Fruit fly (Drosophila melanogaster): Measurements from ENCODE around the gene CG4281.

Gene CG4281

dm6 chrX:2061119-2061518, 3.8 kb downstream of the CG4281 start (continued):
- TF ChIP-seq CG9727 (GFP tag; optimal IDR thresholded peaks at IDR 0.05): peak; percentile 48
- TF ChIP-seq CG4707 (GFP tag; optimal IDR thresholded peaks at IDR 0.05): peak; percentile 8
- peak; percentile 32; the same call in 1 of the 2 replicates for TF ChIP-seq Rfx (GFP tag; IDR thresholded peaks at IDR 0.05)
- TF ChIP-seq CG11696 (GFP tag; IDR thresholded peaks at IDR 0.05): no peak
- peak; percentile 16 for TF ChIP-seq CG34376 (GFP tag; optimal IDR thresholded peaks at IDR 0.05)
- TF ChIP-seq CG13424 (tag; optimal IDR thresholded peaks at IDR 0.05): peak; percentile 61

dm6 chrX:2050070-2050899, 14.7 kb downstream of the CG4281 start, which contains the start of gene moody:
TSS of gene moody (minus strand) at chrX:2050120.
- TF ChIP-seq Sry-δ (GFP tag; optimal IDR thresholded peaks at IDR 0.05) (peak; percentile 60), jing (GFP tag; optimal IDR thresholded peaks at IDR 0.05) (peak; percentile 95), CG8281 (tag; optimal IDR thresholded peaks at IDR 0.05) (peak; percentile 83), zfh1 (GFP tag; IDR thresholded peaks at IDR 0.05) (peak; percentile 99), CG3281 (GFP tag; optimal IDR thresholded peaks at IDR 0.05) (peak; percentile 95), CG34224 (GFP tag; IDR thresholded peaks at IDR 0.05; ENCODE audit: partially characterized antibody) (peak; percentile 52; the same call in 2 of the 3 replicates), CG1602 (GFP tag; optimal IDR thresholded peaks at IDR 0.05) (peak; percentile 93), CG43689 (GFP tag; IDR thresholded peaks at IDR 0.05) (peak; percentile 97), CG17186 (GFP tag; optimal IDR thresholded peaks at IDR 0.05) (peak; percentile 80), Optix (GFP tag; IDR thresholded peaks at IDR 0.05) (peak; percentile 97), bcd (GFP tag; optimal IDR thresholded peaks at IDR 0.05) (peak; percentile 97), sisA (GFP tag; IDR thresholded peaks at IDR 0.05) (peak; percentile 98), Dref (GFP tag; IDR thresholded peaks at IDR 0.05) (peak; percentile 58), her (GFP tag; optimal IDR thresholded peaks at IDR 0.05) (peak; percentile 97), Atf6 (GFP tag; IDR thresholded peaks at IDR 0.05) (peak; percentile 98), gce (GFP tag; IDR thresholded peaks at IDR 0.05) (peak; percentile 97), CG17328 (GFP tag; IDR thresholded peaks at IDR 0.05) (peak; percentile 98), zen (tag; optimal IDR thresholded peaks at IDR 0.05) (peak; percentile 73), CG8290 (GFP tag; optimal IDR thresholded peaks at IDR 0.05) (peak; percentile 93), CG8290 (tag; optimal IDR thresholded peaks at IDR 0.05) (peak; percentile 71 to 100), CG34422 (GFP tag; IDR thresholded peaks at IDR 0.05) (peak; percentile 98), Lhr (GFP tag; optimal IDR thresholded peaks at IDR 0.05) (peak; percentile 71), CG17912 (GFP tag; optimal IDR thresholded peaks at IDR 0.05) (peak; percentile 96), CG4328 (GFP tag; optimal IDR thresholded peaks at IDR 0.05) (peak; percentile 99), CG2712 (tag; optimal IDR thresholded peaks at IDR 0.05) (peak; percentile 95), CG14050 (GFP tag; IDR thresholded peaks at IDR 0.05) (peak; percentile 98), CG10431 (GFP tag; optimal IDR thresholded peaks at IDR 0.05) (peak; percentile 92), CG4360 (GFP tag; IDR thresholded peaks at IDR 0.05) (peak; percentile 79), E2f1 (GFP tag; IDR thresholded peaks at IDR 0.05) (peak; percentile 98), CG7357 (GFP tag; IDR thresholded peaks at IDR 0.05) (peak; percentile 87), CG16815 (GFP tag; optimal IDR thresholded peaks at IDR 0.05) (peak; percentile 95), Atf-2 (GFP tag; optimal IDR thresholded peaks at IDR 0.05) (peak; percentile 96), Poxn (GFP tag; IDR thresholded peaks at IDR 0.05) (peak; percentile 93), Gug (GFP tag; IDR thresholded peaks at IDR 0.05) (peak; percentile 100), knrl (GFP tag; IDR thresholded peaks at IDR 0.05; ENCODE audit: partially characterized antibody) (peak; percentile 32; the same call in 1 of the 3 replicates), CG13424 (tag; optimal IDR thresholded peaks at IDR 0.05) (peak; percentile 97), pho (GFP tag; optimal IDR thresholded peaks at IDR 0.05) (peak; percentile 98), schlank (tag; optimal IDR thresholded peaks at IDR 0.05) (peak; percentile 98), kay (GFP tag; optimal IDR thresholded peaks at IDR 0.05) (peak; percentile 94), Ets97D (GFP tag; optimal IDR thresholded peaks at IDR 0.05) (peak; percentile 86), B-H2 (GFP tag; optimal IDR thresholded peaks at IDR 0.05) (peak; percentile 99), Abd-B (GFP tag; optimal IDR thresholded peaks at IDR 0.05) (peak; percentile 87), gt (GFP tag; IDR thresholded peaks at IDR 0.05) (peak; percentile 94)
